Fruit fly (Drosophila melanogaster) whole organism, prepupa: ENCODE data around the gene Cpr76Bc.

Source experiments
- Blimp-1 ChIP-seq: fragments of 200-800 bp; sonication (Bioruptor generic); optimal IDR thresholded peaks from 3 replicates; lab custom pipeline; 2017; ENCODE audit warnings: missing biosample characterization, missing genetic modification characterization, mild to moderate bottlenecking, moderate library complexity, missing genetic modification reagents
- CG10631 ChIP-seq: fragments of 200-800 bp; sonication (Bioruptor generic); optimal IDR thresholded peaks from 2 replicates; lab custom pipeline; 2016; ENCODE audit warnings: missing biosample characterization, missing genetic modification characterization
- CG10669 ChIP-seq: fragments of 200-800 bp; sonication (Bioruptor generic); optimal IDR thresholded peaks from 3 replicates; lab custom pipeline; 2018; ENCODE audit warnings: missing biosample characterization, mild to moderate bottlenecking, missing genetic modification characterization, moderate library complexity
- CG11294 ChIP-seq: fragments of 200-800 bp; sonication (Bioruptor generic); IDR thresholded peaks from 2 replicates; pipeline ENCODE4 v1.3.6; 2022; ENCODE audit warnings: missing biosample characterization, missing genetic modification characterization
- CG11762 ChIP-seq: fragments of 200-800 bp; sonication (Bioruptor generic); optimal IDR thresholded peaks from 3 replicates; lab custom pipeline; 2016; ENCODE audit warnings: missing biosample characterization, missing genetic modification characterization; ENCODE audit not compliant: insufficient read depth
- CG11902 ChIP-seq: fragments of 200-800 bp; sonication (Bioruptor generic); optimal IDR thresholded peaks from 3 replicates; lab custom pipeline; 2016; ENCODE audit warnings: missing biosample characterization, missing genetic modification characterization
- CG15336 ChIP-seq: fragments of 200-800 bp; sonication (Bioruptor generic); IDR thresholded peaks from 2 replicates; pipeline ENCODE4 v1.3.6; 2022; ENCODE audit warnings: missing biosample characterization, missing genetic modification characterization
- CG3032 ChIP-seq: fragments of 200-800 bp; optimal IDR thresholded peaks from 2 replicates; lab custom pipeline; 2019; ENCODE audit warnings: missing biosample characterization, mild to moderate bottlenecking, missing genetic modification characterization, moderate library complexity
- CG31627 ChIP-seq: fragments of 200-800 bp; sonication (Bioruptor generic); optimal IDR thresholded peaks from 3 replicates; lab custom pipeline; 2016; ENCODE audit warnings: missing biosample characterization, missing genetic modification characterization
- CG32006 ChIP-seq: fragments of 200-800 bp; sonication (Bioruptor generic); optimal IDR thresholded peaks from 3 replicates; lab custom pipeline; 2017; ENCODE audit warnings: missing biosample characterization, mild to moderate bottlenecking, missing genetic modification characterization
- CG3919 ChIP-seq: fragments of 200-800 bp; sonication (Bioruptor generic); optimal IDR thresholded peaks from 3 replicates; lab custom pipeline; 2016; ENCODE audit warnings: missing biosample characterization, missing genetic modification characterization
- CG4318 ChIP-seq: fragments of 200-800 bp; sonication (Bioruptor generic); optimal IDR thresholded peaks from 3 replicates; lab custom pipeline; 2017; ENCODE audit warnings: missing biosample characterization, mild to moderate bottlenecking, missing genetic modification characterization
- CG6163 ChIP-seq: fragments of 200-800 bp; sonication (Bioruptor generic); IDR thresholded peaks from 3 replicates; pipeline ENCODE4 v1.3.6; 2022; ENCODE audit warnings: missing biosample characterization, missing genetic modification characterization
- CG6792 ChIP-seq: fragments of 200-800 bp; sonication (Bioruptor generic); optimal IDR thresholded peaks from 3 replicates; lab custom pipeline; 2016; ENCODE audit warnings: missing biosample characterization, missing genetic modification characterization
- CG6808 ChIP-seq: fragments of 200-800 bp; sonication (Bioruptor generic); optimal IDR thresholded peaks from 3 replicates; lab custom pipeline; 2017; ENCODE audit warnings: missing biosample characterization, missing genetic modification characterization, mild to moderate bottlenecking, moderate library complexity, missing genetic modification reagents
- CG7368 ChIP-seq: fragments of 200-800 bp; sonication (Bioruptor generic); optimal IDR thresholded peaks from 3 replicates; lab custom pipeline; 2016; ENCODE audit warnings: missing biosample characterization, missing genetic modification characterization
- CG8119 ChIP-seq: fragments of 200-800 bp; sonication (Bioruptor generic); IDR thresholded peaks from 3 replicates; pipeline ENCODE4 v1.3.6; 2022; ENCODE audit warnings: missing biosample characterization, missing genetic modification characterization
- CG8632 ChIP-seq: fragments of 200-800 bp; sonication (Bioruptor generic); optimal IDR thresholded peaks from 3 replicates; lab custom pipeline; 2016; ENCODE audit warnings: missing biosample characterization, missing genetic modification characterization
- Eip78C ChIP-seq: fragments of 200-800 bp; sonication (Bioruptor generic); peaks from one replicate; lab custom pipeline; 2016; ENCODE audit warnings: missing biosample characterization, missing genetic modification characterization
- Ets21C ChIP-seq: fragments of 200-800 bp; sonication (Bioruptor generic); optimal IDR thresholded peaks from 3 replicates; lab custom pipeline; 2016; ENCODE audit warnings: missing biosample characterization, missing genetic modification characterization
- Ets96B ChIP-seq: fragments of 200-800 bp; optimal IDR thresholded peaks from 2 replicates; lab custom pipeline; 2019; ENCODE audit warnings: missing biosample characterization, mild to moderate bottlenecking, missing genetic modification characterization, moderate library complexity
- Gug ChIP-seq: fragments of 200-800 bp; sonication (Bioruptor generic); IDR thresholded peaks from 2 replicates; pipeline ENCODE4 v1.3.6; 2022; ENCODE audit warnings: missing biosample characterization, missing genetic modification characterization
- Hr38 ChIP-seq: sonication (Bioruptor generic); optimal IDR thresholded peaks from 2 replicates; lab custom pipeline; 2016; ENCODE audit warnings: missing biosample characterization, missing genetic modification characterization
- Hr39 ChIP-seq: fragments of 200-800 bp; sonication (Bioruptor generic); optimal IDR thresholded peaks from 2 replicates; lab custom pipeline; 2016; ENCODE audit warnings: missing biosample characterization, missing genetic modification characterization
- Hr4 ChIP-seq: fragments of 200-800 bp; sonication (Bioruptor generic); optimal IDR thresholded peaks from 3 replicates; lab custom pipeline; 2016; ENCODE audit warnings: missing biosample characterization, missing genetic modification characterization
- Lpt ChIP-seq: fragments of 200-800 bp; sonication (Bioruptor generic); optimal IDR thresholded peaks from 3 replicates; lab custom pipeline; 2016; ENCODE audit warnings: missing biosample characterization, missing genetic modification characterization
- OdsH ChIP-seq: fragments of 200-800 bp; sonication (Bioruptor generic); optimal IDR thresholded peaks from 3 replicates; lab custom pipeline; 2016; ENCODE audit warnings: missing biosample characterization, missing genetic modification characterization
- Smox ChIP-seq: fragments of 200-800 bp; sonication (Bioruptor generic); optimal IDR thresholded peaks from 3 replicates; lab custom pipeline; 2016; ENCODE audit warnings: missing biosample characterization, missing genetic modification characterization
- Sox102F ChIP-seq: fragments of 200-800 bp; sonication (Bioruptor generic); optimal IDR thresholded peaks from 2 replicates; lab custom pipeline; 2016; ENCODE audit warnings: missing biosample characterization, mild to moderate bottlenecking, missing genetic modification characterization
- Sox14 ChIP-seq: fragments of 200-800 bp; sonication (Bioruptor generic); optimal IDR thresholded peaks from 3 replicates; lab custom pipeline; 2016; ENCODE audit warnings: missing biosample characterization, missing genetic modification characterization
- Sox15 ChIP-seq: fragments of 200-800 bp; sonication (Bioruptor generic); optimal IDR thresholded peaks from 3 replicates; lab custom pipeline; 2016; ENCODE audit warnings: missing biosample characterization, missing genetic modification characterization
- achi ChIP-seq: fragments of 200-800 bp; sonication (Bioruptor generic); optimal IDR thresholded peaks from 3 replicates; lab custom pipeline; 2016; ENCODE audit warnings: missing biosample characterization, missing genetic modification characterization
- acj6 ChIP-seq: fragments of 200-800 bp; sonication (Bioruptor generic); optimal IDR thresholded peaks from 3 replicates; lab custom pipeline; 2016; ENCODE audit warnings: missing biosample characterization, missing genetic modification characterization
- cyc ChIP-seq: fragments of 200-800 bp; sonication (Bioruptor generic); optimal IDR thresholded peaks from 3 replicates; lab custom pipeline; 2016; ENCODE audit warnings: missing biosample characterization, missing genetic modification characterization
- dac ChIP-seq: fragments of 200-800 bp; sonication (Bioruptor generic); optimal IDR thresholded peaks from 2 replicates; lab custom pipeline; 2017; ENCODE audit warnings: missing biosample characterization, mild to moderate bottlenecking, missing genetic modification characterization
- dsx ChIP-seq: fragments of 200-800 bp; optimal IDR thresholded peaks from 3 replicates; lab custom pipeline; 2019; ENCODE audit warnings: missing biosample characterization, mild to moderate bottlenecking, missing genetic modification characterization, moderate library complexity; ENCODE audit not compliant: poor library complexity, severe bottlenecking
- esn ChIP-seq: fragments of 200-800 bp; sonication (Bioruptor generic); optimal IDR thresholded peaks from 2 replicates; lab custom pipeline; 2016; ENCODE audit warnings: missing biosample characterization, mild to moderate bottlenecking, missing genetic modification characterization, moderate library complexity
- fd59A ChIP-seq: fragments of 200-800 bp; sonication (Bioruptor generic); optimal IDR thresholded peaks from 2 replicates; lab custom pipeline; 2017; ENCODE audit warnings: missing biosample characterization, mild to moderate bottlenecking, missing genetic modification characterization, missing genetic modification reagents
- fd85E ChIP-seq: fragments of 200-800 bp; sonication (Bioruptor generic); optimal IDR thresholded peaks from 3 replicates; lab custom pipeline; 2016; ENCODE audit warnings: missing biosample characterization, missing genetic modification characterization
- fkh ChIP-seq: fragments of 200-800 bp; sonication (Bioruptor generic); optimal IDR thresholded peaks from 3 replicates; lab custom pipeline; 2017; ENCODE audit warnings: missing biosample characterization, mild to moderate bottlenecking, missing genetic modification characterization, moderate library complexity
- lz ChIP-seq: fragments of 200-800 bp; sonication (Bioruptor generic); optimal IDR thresholded peaks from 3 replicates; lab custom pipeline; 2016; ENCODE audit warnings: missing biosample characterization, missing genetic modification characterization
- net ChIP-seq: fragments of 200-800 bp; sonication (Bioruptor generic); optimal IDR thresholded peaks from 3 replicates; lab custom pipeline; 2016; ENCODE audit warnings: missing biosample characterization, missing genetic modification characterization
- pdm3 ChIP-seq: fragments of 200-800 bp; sonication (Bioruptor generic); optimal IDR thresholded peaks from 3 replicates; lab custom pipeline; 2016; ENCODE audit warnings: missing biosample characterization, missing genetic modification characterization
- salr ChIP-seq, 2 experiments: fragments of 200-800 bp; sonication (Bioruptor generic); optimal IDR thresholded peaks; 3 replicates each; lab custom pipeline; 2016 to 2018; ENCODE audit warnings: missing biosample characterization in 2 of 2, missing genetic modification characterization in 2 of 2, mild to moderate bottlenecking in 1 of 2
- ss ChIP-seq, 2 experiments: fragments of 200-800 bp; sonication (Bioruptor generic); optimal IDR thresholded peaks; 2 replicates in 1 of 2; 3 replicates in 1 of 2; lab custom pipeline; 2017 to 2018; ENCODE audit warnings: mild to moderate bottlenecking in 2 of 2, missing biosample characterization in 2 of 2, missing genetic modification characterization in 2 of 2, moderate library complexity in 1 of 2
- svp ChIP-seq: fragments of 200-800 bp; sonication (Bioruptor generic); peaks from one replicate; lab custom pipeline; 2016; ENCODE audit warnings: missing biosample characterization, missing genetic modification characterization
- vri ChIP-seq: fragments of 200-800 bp; sonication (Bioruptor generic); optimal IDR thresholded peaks from 3 replicates; lab custom pipeline; 2016; ENCODE audit warnings: missing biosample characterization, mild to moderate bottlenecking, missing genetic modification characterization

Cpr76Bc gene

dm6 chr3L:19556738-19557137 lies 36.0 kb downstream of the Cpr76Bc start:
- TF ChIP-seq CG8632 (GFP tag; lab: Kevin White, UChicago), result no peak
- TF ChIP-seq fd59A, result no peak
- no peak for TF ChIP-seq Hr39 (GFP tag; lab: Kevin White, UChicago)
- TF ChIP-seq CG11902 (GFP tag; lab: Kevin White, UChicago), result no peak
- no peak for TF ChIP-seq achi
- peak; percentile 68 for TF ChIP-seq CG6163 (GFP tag; lab: Robert Waterston, UW)
- TF ChIP-seq esn, result no peak
- no peak for TF ChIP-seq CG10669 (GFP tag; lab: Kevin White, UChicago)
- peak; percentile 76 for TF ChIP-seq dsx (GFP tag; lab: Kevin White, UChicago)
- no peak for TF ChIP-seq Ets21C (GFP tag; lab: Kevin White, UChicago)
- no peak for TF ChIP-seq CG11762 (GFP tag; lab: Kevin White, UChicago)
- peak; percentile 89 for TF ChIP-seq CG6808
- no peak for TF ChIP-seq CG7368 (GFP tag; lab: Kevin White, UChicago)
- no peak for TF ChIP-seq CG3032 (tag; lab: Kevin White, UChicago)
- no peak for TF ChIP-seq Sox102F
- TF ChIP-seq, all 60 proteins: peak for 3

DNA sequence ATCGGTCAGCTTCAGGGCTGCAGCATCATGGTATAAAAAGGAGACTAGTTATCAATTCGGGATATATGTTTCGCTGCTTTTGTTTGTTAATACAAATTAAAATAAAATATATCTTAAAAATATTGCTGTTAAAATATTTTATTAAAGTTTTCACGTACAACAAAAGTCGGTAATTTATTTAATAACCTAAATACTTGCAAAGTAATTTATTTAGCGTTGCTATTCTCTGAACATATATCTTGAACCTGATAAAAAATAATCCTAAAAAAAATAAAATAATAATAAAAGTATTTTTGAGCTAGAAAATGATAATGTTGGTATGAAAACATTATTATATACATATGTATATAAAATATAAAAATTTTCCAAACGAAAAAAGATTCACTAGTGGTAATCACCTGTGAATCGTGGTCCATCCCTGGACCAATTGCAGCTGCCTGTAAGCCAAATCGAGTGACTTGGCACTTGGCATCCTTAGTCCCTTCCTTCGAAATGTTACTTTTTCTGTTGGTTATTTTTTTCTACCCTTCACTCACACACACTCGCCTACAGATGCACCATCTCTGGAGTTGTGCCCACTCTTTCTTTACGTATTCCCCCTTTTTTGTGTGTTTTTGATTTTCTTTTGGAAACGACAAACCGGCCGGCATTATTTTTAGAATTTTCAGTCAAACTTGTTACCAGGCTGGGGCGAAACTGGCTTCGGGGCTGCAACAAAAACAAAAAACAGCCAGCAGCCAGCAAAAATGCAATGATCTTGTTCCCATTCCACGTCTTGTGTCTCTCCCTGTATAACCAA lies 36.7 kb downstream of the Cpr76Bc start:
- TF ChIP-seq dac (GFP tag; lab: Kevin White, UChicago), result no peak
- TF ChIP-seq CG15336, result 0 out of 2 replicates have a peak, but pooled peaks have one; percentile 16
- TF ChIP-seq fkh (GFP tag; lab: Kevin White, UChicago), result no peak
- TF ChIP-seq CG3032 (tag; lab: Kevin White, UChicago), result peak; percentile 88
- no peak for TF ChIP-seq Gug (GFP tag; lab: Robert Waterston, UW)
- TF ChIP-seq Sox14 (GFP tag; lab: Kevin White, UChicago), result no peak
- no peak for TF ChIP-seq dsx (GFP tag; lab: Kevin White, UChicago)
- TF ChIP-seq Ets96B, result peak; percentile 83
- TF ChIP-seq CG3919 (GFP tag; lab: Kevin White, UChicago), result peak; percentile 63
- TF ChIP-seq Hr38 (GFP tag; lab: Kevin White, UChicago), result no peak
- peak; percentile 69 for TF ChIP-seq esn
- peak; percentile 50 for TF ChIP-seq Blimp-1 (GFP tag; lab: Kevin White, UChicago)
- TF ChIP-seq Sox15 (GFP tag; lab: Kevin White, UChicago), result peak; percentile 49
- TF ChIP-seq CG8632 (GFP tag; lab: Kevin White, UChicago), result peak; percentile 80
- TF ChIP-seq CG4318, result peak; percentile 60
- peak; percentile 44 for TF ChIP-seq Smox
- TF ChIP-seq CG6808, result peak; percentile 63
- TF ChIP-seq CG6792 (GFP tag; lab: Kevin White, UChicago), result peak; percentile 52
- peak; percentile 24 for TF ChIP-seq net (GFP tag; lab: Kevin White, UChicago)
- TF ChIP-seq fd59A, result no peak
- peak; percentile 23 for TF ChIP-seq cyc (GFP tag; lab: Kevin White, UChicago)
- TF ChIP-seq Eip78C (GFP tag; lab: Kevin White, UChicago), result peak; percentile 51
- TF ChIP-seq ss (GFP tag; optimal IDR thresholded peaks at IDR 0.05; lab: Kevin White, UChicago), result peak; percentile 54 to 76
- no peak for TF ChIP-seq Lpt (GFP tag; lab: Kevin White, UChicago)
- TF ChIP-seq CG32006 (GFP tag; lab: Kevin White, UChicago), result peak; percentile 80
- TF ChIP-seq svp (GFP tag; lab: Kevin White, UChicago), result peak; percentile 74
- peak; percentile 73 for TF ChIP-seq OdsH (GFP tag; lab: Kevin White, UChicago)
- TF ChIP-seq Ets21C (GFP tag; lab: Kevin White, UChicago), result no peak
- no peak for TF ChIP-seq CG11294 (GFP tag; lab: Robert Waterston, UW)
- TF ChIP-seq CG7368 (GFP tag; lab: Kevin White, UChicago), result no peak
- TF ChIP-seq CG31627 (GFP tag; lab: Kevin White, UChicago), result peak; percentile 3
- no peak for TF ChIP-seq pdm3
- TF ChIP-seq vri (GFP tag; lab: Kevin White, UChicago), result no peak
- TF ChIP-seq salr (GFP tag; optimal IDR thresholded peaks at IDR 0.05; lab: Kevin White, UChicago), result peak in 1 of 2 experiments; percentile 82
- peak; percentile 72 for TF ChIP-seq acj6 (GFP tag; lab: Kevin White, UChicago)
- peak; percentile 28 for TF ChIP-seq lz (GFP tag; lab: Kevin White, UChicago)
- peak; percentile 6 for TF ChIP-seq Hr4 (GFP tag; lab: Kevin White, UChicago)
- TF ChIP-seq CG10631 (GFP tag; lab: Kevin White, UChicago), result peak; percentile 84
- no peak for TF ChIP-seq fd85E (GFP tag; lab: Kevin White, UChicago)
- TF ChIP-seq CG8119 (GFP tag; lab: Robert Waterston, UW), result peak; percentile 65
